Worm (Caenorhabditis elegans) whole organism, late embryonic: ENCODE measurements around the gene lpl-1.

Source experiments
- C38D4.7 ChIP-seq: fragments of 200-800 bp; sonication (Bioruptor generic); optimal IDR thresholded peaks from 2 replicates; lab custom pipeline; 2018; ENCODE audit warnings: mild to moderate bottlenecking, missing genetic modification characterization, moderate library complexity, missing compliant biosample characterization
- F13H6.1 ChIP-seq: sonication (generic microtip); optimal IDR thresholded peaks from 2 replicates; lab custom pipeline; 2016; ENCODE audit warnings: missing genetic modification characterization, missing compliant biosample characterization
- K02D7.2 ChIP-seq: sonication (generic microtip); optimal IDR thresholded peaks from 2 replicates; lab custom pipeline; 2017; ENCODE audit warnings: mild to moderate bottlenecking, missing genetic modification characterization, missing compliant biosample characterization
- K09A11.1 ChIP-seq: sonication (generic microtip); optimal IDR thresholded peaks from 2 replicates; lab custom pipeline; 2017; ENCODE audit warnings: antibody characterized with exemption, mild to moderate bottlenecking, missing genetic modification characterization, missing compliant biosample characterization; ENCODE audit not compliant: insufficient read depth
- T23F11.4 ChIP-seq: fragments of 200-800 bp; sonication (Bioruptor generic); optimal IDR thresholded peaks from 2 replicates; lab custom pipeline; 2018; ENCODE audit warnings: mild to moderate bottlenecking, missing genetic modification characterization, missing compliant biosample characterization
- ahr-1 ChIP-seq: sonication (generic microtip); optimal IDR thresholded peaks from 2 replicates; lab custom pipeline; 2016; ENCODE audit warnings: missing genetic modification characterization, missing compliant biosample characterization
- ama-1 ChIP-seq: fragments of 150-350 bp; optimal IDR thresholded peaks from 2 replicates; lab custom pipeline; 2014
- ceh-18 ChIP-seq: sonication (generic microtip); optimal IDR thresholded peaks from 2 replicates; lab custom pipeline; 2016; ENCODE audit warnings: missing genetic modification characterization, missing compliant biosample characterization
- ceh-31 ChIP-seq: sonication (generic microtip); optimal IDR thresholded peaks from 2 replicates; lab custom pipeline; 2016; ENCODE audit warnings: missing genetic modification characterization, missing compliant biosample characterization
- ceh-34 ChIP-seq: sonication (generic microtip); optimal IDR thresholded peaks from 2 replicates; lab custom pipeline; 2016; ENCODE audit warnings: mild to moderate bottlenecking, missing genetic modification characterization, missing compliant biosample characterization
- ceh-48 ChIP-seq: sonication (generic microtip); optimal IDR thresholded peaks from 2 replicates; lab custom pipeline; 2016; ENCODE audit warnings: missing genetic modification characterization, inconsistent platforms, missing compliant biosample characterization
- ceh-6 ChIP-seq: fragments of 200-800 bp; sonication (Bioruptor generic); optimal IDR thresholded peaks from 2 replicates; lab custom pipeline; 2018; ENCODE audit warnings: mild to moderate bottlenecking, missing genetic modification characterization, missing compliant biosample characterization
- ceh-9 ChIP-seq: sonication (generic microtip); optimal IDR thresholded peaks from 2 replicates; lab custom pipeline; 2016; ENCODE audit warnings: mild to moderate bottlenecking, missing genetic modification characterization, inconsistent platforms, missing compliant biosample characterization
- elt-4 ChIP-seq: sonication (generic microtip); optimal IDR thresholded peaks from 2 replicates; lab custom pipeline; 2016; ENCODE audit warnings: missing genetic modification characterization, missing compliant biosample characterization
- eyg-1 ChIP-seq: sonication (generic microtip); optimal IDR thresholded peaks from 2 replicates; lab custom pipeline; 2016; ENCODE audit warnings: missing genotype, missing genetic modification characterization, missing compliant biosample characterization
- fax-1 ChIP-seq: sonication (generic microtip); optimal IDR thresholded peaks from 2 replicates; lab custom pipeline; 2016; ENCODE audit warnings: missing genotype, missing genetic modification characterization, missing compliant biosample characterization
- fkh-6 ChIP-seq: sonication (generic microtip); optimal IDR thresholded peaks from 2 replicates; lab custom pipeline; 2016; ENCODE audit warnings: missing genetic modification characterization, missing compliant biosample characterization
- gmeb-2 ChIP-seq: sonication (generic microtip); optimal IDR thresholded peaks from 2 replicates; lab custom pipeline; 2016; ENCODE audit warnings: missing genetic modification characterization, inconsistent platforms, missing compliant biosample characterization
- hlh-13 ChIP-seq: fragments of 200-800 bp; sonication (Bioruptor generic); optimal IDR thresholded peaks from 2 replicates; lab custom pipeline; 2018; ENCODE audit warnings: mild to moderate bottlenecking, missing genetic modification characterization, missing compliant biosample characterization
- hlh-15 ChIP-seq: sonication (generic microtip); optimal IDR thresholded peaks from 2 replicates; lab custom pipeline; 2016; ENCODE audit warnings: missing genetic modification characterization, missing compliant biosample characterization
- hlh-30 ChIP-seq: sonication (generic microtip); optimal IDR thresholded peaks from 2 replicates; lab custom pipeline; 2017; ENCODE audit warnings: antibody characterized with exemption, missing genetic modification characterization, missing compliant biosample characterization; ENCODE audit not compliant: insufficient read depth
- hlh-6 ChIP-seq: sonication (generic microtip); optimal IDR thresholded peaks from 2 replicates; lab custom pipeline; 2016; ENCODE audit warnings: missing genotype, missing genetic modification characterization, missing compliant biosample characterization
- lin-11 ChIP-seq: fragments of 200-800 bp; sonication (Bioruptor generic); optimal IDR thresholded peaks from 2 replicates; lab custom pipeline; 2018; ENCODE audit warnings: mild to moderate bottlenecking, missing genetic modification characterization, missing compliant biosample characterization
- madf-2 ChIP-seq: sonication (generic microtip); optimal IDR thresholded peaks from 2 replicates; lab custom pipeline; 2017; ENCODE audit warnings: missing genetic modification characterization, missing compliant biosample characterization
- mec-3 ChIP-seq: sonication (generic microtip); optimal IDR thresholded peaks from 2 replicates; lab custom pipeline; 2016; ENCODE audit warnings: borderline replicate concordance, missing genetic modification characterization, missing compliant biosample characterization
- npax-4 ChIP-seq: sonication (generic microtip); optimal IDR thresholded peaks from 2 replicates; lab custom pipeline; 2016; ENCODE audit warnings: missing genetic modification characterization, missing compliant biosample characterization
- pax-1 ChIP-seq: fragments of 150-350 bp; optimal IDR thresholded peaks from 2 replicates; lab custom pipeline; 2014; ENCODE audit warnings: missing biosample characterization, missing genetic modification characterization
- pha-2 ChIP-seq: sonication (generic microtip); optimal IDR thresholded peaks from 2 replicates; lab custom pipeline; 2017; ENCODE audit warnings: mild to moderate bottlenecking, missing genetic modification characterization, missing compliant biosample characterization
- pha-4 ChIP-seq: fragments of 150-350 bp; optimal IDR thresholded peaks from 2 replicates; lab custom pipeline; 2018; ENCODE audit warnings: missing biosample characterization, missing genetic modification reagents, missing genetic modification characterization
- pqm-1 ChIP-seq: sonication (generic microtip); optimal IDR thresholded peaks from 2 replicates; lab custom pipeline; 2016; ENCODE audit warnings: missing genetic modification characterization, missing compliant biosample characterization
- pros-1 ChIP-seq: fragments of 150-350 bp; optimal IDR thresholded peaks from 2 replicates; lab custom pipeline; 2014; ENCODE audit warnings: missing biosample characterization, missing genetic modification reagents, missing genetic modification characterization
- rnt-1 ChIP-seq: sonication (generic microtip); optimal IDR thresholded peaks from 2 replicates; lab custom pipeline; 2016; ENCODE audit warnings: missing genetic modification characterization, missing compliant biosample characterization
- sdc-2 ChIP-seq: sonication (generic microtip); optimal IDR thresholded peaks from 2 replicates; lab custom pipeline; 2016; ENCODE audit warnings: missing genotype, missing genetic modification characterization, missing compliant biosample characterization
- sox-2 ChIP-seq: fragments of 200-800 bp; sonication (Bioruptor generic); IDR thresholded peaks from 2 replicates; pipeline ENCODE4 v1.3.6; 2022; ENCODE audit warnings: missing genetic modification reagents, missing genetic modification characterization, missing compliant biosample characterization
- syd-9 ChIP-seq: sonication (generic microtip); optimal IDR thresholded peaks from 2 replicates; lab custom pipeline; 2016; ENCODE audit warnings: mild to moderate bottlenecking, missing genetic modification characterization, moderate library complexity, missing compliant biosample characterization
- tbx-2 ChIP-seq: sonication (generic microtip); optimal IDR thresholded peaks from 2 replicates; lab custom pipeline; 2016; ENCODE audit warnings: missing genetic modification characterization, missing compliant biosample characterization
- unc-3 ChIP-seq, 2 experiments: fragments of 200-800 bp in 1 of 2; sonication (Bioruptor generic) in 1 of 2; sonication (generic microtip) in 1 of 2; conservative IDR thresholded peaks in 1 of 2; optimal IDR thresholded peaks in 1 of 2; 2 replicates each; pipeline versions ENCODE4 v1.3.6 to Lab custom; 2016 to 2022; ENCODE audit warnings: missing compliant biosample characterization in 2 of 2, missing genetic modification characterization in 2 of 2, missing genetic modification reagents in 1 of 2
- unc-42 ChIP-seq: sonication (generic microtip); optimal IDR thresholded peaks from 2 replicates; lab custom pipeline; 2016; ENCODE audit warnings: missing genotype, missing genetic modification characterization, missing compliant biosample characterization
- unc-86 ChIP-seq: sonication (generic microtip); optimal IDR thresholded peaks from 2 replicates; lab custom pipeline; 2016; ENCODE audit warnings: missing genetic modification characterization, missing compliant biosample characterization
- ztf-16 ChIP-seq: sonication (generic microtip); optimal IDR thresholded peaks from 2 replicates; lab custom pipeline; 2017; ENCODE audit warnings: missing genetic modification characterization, missing compliant biosample characterization

Gene lpl-1

DNA sequence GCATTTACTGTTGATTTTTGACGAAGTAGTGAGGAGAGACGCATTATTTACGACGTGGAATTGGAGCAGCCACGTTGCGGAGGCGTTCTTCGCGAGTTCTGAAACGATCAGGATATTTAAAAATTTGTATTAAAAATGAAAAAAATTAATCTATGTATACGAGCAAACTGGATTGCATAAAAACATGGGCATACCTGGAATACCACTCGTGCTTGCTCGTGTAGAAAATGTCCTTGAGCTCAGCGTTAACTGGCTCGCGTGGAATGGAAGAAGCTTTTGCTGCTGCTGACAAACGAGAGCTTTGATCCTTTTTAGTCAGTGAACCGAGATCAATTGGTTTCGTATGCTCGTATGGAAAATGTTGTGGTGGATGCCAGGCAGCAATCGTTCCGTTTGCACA, at the start of gene lpl-1:
TSS of gene lpl-1 (minus strand) at position 101 of the 400 bp plus-strand sequence.
- TF ChIP-seq sdc-2 = no peak
- TF ChIP-seq ceh-31 (tag; lab: Kevin White, UChicago) = no peak
- TF ChIP-seq pax-1 = no peak
- no peak for TF ChIP-seq unc-42 (tag; lab: Kevin White, UChicago)
- no peak for TF ChIP-seq pqm-1 (tag; lab: Kevin White, UChicago)
- TF ChIP-seq madf-2 (tag; lab: Kevin White, UChicago) = no peak
- no peak for TF ChIP-seq C38D4.7 (GFP tag; lab: Kevin White, UChicago)
- no peak for TF ChIP-seq ceh-6
- no peak for TF ChIP-seq eyg-1 (tag; lab: Kevin White, UChicago)
- TF ChIP-seq hlh-6 (tag; lab: Kevin White, UChicago) = no peak
- no peak for TF ChIP-seq ama-1
- TF ChIP-seq pros-1 (tag; lab: Kevin White, UChicago) = no peak
- TF ChIP-seq T23F11.4 = no peak
- TF ChIP-seq hlh-13 (GFP tag; lab: Kevin White, UChicago) = no peak
- TF ChIP-seq rnt-1 (tag; lab: Kevin White, UChicago) = no peak
- no peak for TF ChIP-seq F13H6.1 (tag; lab: Kevin White, UChicago)
- no peak for TF ChIP-seq unc-86
- no peak for TF ChIP-seq fkh-6 (tag; lab: Kevin White, UChicago)
- no peak for TF ChIP-seq sox-2 (GFP tag; lab: Robert Waterston, UW)
- no peak for TF ChIP-seq ceh-34 (tag; lab: Kevin White, UChicago)

- TF ChIP-seq elt-4 (tag; lab: Kevin White, UChicago) (no peak), pha-2 (tag; lab: Kevin White, UChicago) (no peak), gmeb-2 (tag; lab: Kevin White, UChicago) (no peak), eyg-1 (tag; lab: Kevin White, UChicago) (no peak), ztf-16 (tag; lab: Kevin White, UChicago) (no peak), K09A11.1 (tag; lab: Kevin White, UChicago) (no peak), unc-3 (GFP tag; conservative IDR thresholded peaks at IDR 0.05; lab: Robert Waterston, UW) (no peak), unc-3 (tag; optimal IDR thresholded peaks at IDR 0.05; lab: Kevin White, UChicago) (no peak), mec-3 (tag; lab: Kevin White, UChicago) (no peak), hlh-13 (GFP tag; lab: Kevin White, UChicago) (no peak)
These were observed 46.5 kb upstream of the lpl-1 start for ce11 chrIV:9140172-9140805.

- TF ChIP-seq rnt-1 (tag; lab: Kevin White, UChicago) = no peak
- no peak for TF ChIP-seq tbx-2
- TF ChIP-seq K02D7.2 (tag; lab: Kevin White, UChicago) = no peak
- TF ChIP-seq syd-9 (tag; lab: Kevin White, UChicago) = no peak
- TF ChIP-seq fax-1 (tag; lab: Kevin White, UChicago) = no peak
- TF ChIP-seq hlh-30 (tag; lab: Kevin White, UChicago) = no peak
These were observed 41.5 kb upstream of the lpl-1 start, which contains the start of gene delm-1 for ce11 chrIV:9135377-9135776. Gene delm-1 (minus strand): TSS chrIV:9135477.

- TF ChIP-seq fkh-6 (tag; lab: Kevin White, UChicago) (no peak), fax-1 (tag; lab: Kevin White, UChicago) (no peak), ceh-48 (tag; lab: Kevin White, UChicago) (no peak), unc-86 (no peak), pros-1 (tag; lab: Kevin White, UChicago) (no peak), ceh-18 (tag; lab: Kevin White, UChicago) (no peak), gmeb-2 (tag; lab: Kevin White, UChicago) (no peak), ceh-6 (no peak), ahr-1 (tag; lab: Kevin White, UChicago) (no peak), F13H6.1 (tag; lab: Kevin White, UChicago) (no peak), hlh-13 (GFP tag; lab: Kevin White, UChicago) (no peak), pha-4 (no peak), npax-4 (tag; lab: Kevin White, UChicago) (no peak), ceh-9 (no peak), ztf-16 (tag; lab: Kevin White, UChicago) (no peak), lin-11 (no peak), hlh-15 (tag; lab: Kevin White, UChicago) (no peak)
These were observed 36.8 kb upstream of the lpl-1 start for ce11 chrIV:9130605-9131004.
